Fruit fly (Drosophila melanogaster): ENCODE measurements around the gene CG31676.

Gene CG31676

dm6 chr2L:20802839-20803238 is 37.7 kb upstream of the CG31676 start (continued):
- peak; percentile 17; the same call in 1 of the 2 replicates for TF ChIP-seq Awh (GFP tag; IDR thresholded peaks at IDR 0.05)
- TF ChIP-seq dmrt99B (tag; optimal IDR thresholded peaks at IDR 0.05) = peak; percentile 17
- 0 out of 2 replicates have a peak, but pooled peaks have one; percentile 28 for TF ChIP-seq stc (GFP tag; IDR thresholded peaks at IDR 0.05)
- TF ChIP-seq CG11695 (GFP tag; IDR thresholded peaks at IDR 0.05) = peak; percentile 43; the same call in 1 of the 3 replicates
- TF ChIP-seq Atf-2 (GFP tag; optimal IDR thresholded peaks at IDR 0.05) = no peak
- peak; percentile 77 for TF ChIP-seq pros (GFP tag; optimal IDR thresholded peaks at IDR 0.05)
- TF ChIP-seq oc (tag; optimal IDR thresholded peaks at IDR 0.05) = peak; percentile 40

- TF ChIP-seq nerfin-1 (tag; optimal IDR thresholded peaks at IDR 0.05) = peak; percentile 43
- TF ChIP-seq dimm (GFP tag; IDR thresholded peaks at IDR 0.05) = no peak
- no peak for TF ChIP-seq CG12299 (tag; optimal IDR thresholded peaks at IDR 0.05)
- TF ChIP-seq HmgZ (tag; optimal IDR thresholded peaks at IDR 0.05) = no peak
- TF ChIP-seq C15 (GFP tag; IDR thresholded peaks at IDR 0.05) = no peak
- TF ChIP-seq CG3407 (GFP tag; optimal IDR thresholded peaks at IDR 0.05) = no peak
- no peak for TF ChIP-seq CG17361 (GFP tag; IDR thresholded peaks at IDR 0.05)
- 0 out of 2 replicates have a peak, but pooled peaks have one; percentile 8 for TF ChIP-seq CG32772 (GFP tag; IDR thresholded peaks at IDR 0.05)
- no peak for TF ChIP-seq CG6683 (GFP tag; optimal IDR thresholded peaks at IDR 0.05)
- no peak for TF ChIP-seq CG14860 (GFP tag; IDR thresholded peaks at IDR 0.05; ENCODE audit: partially characterized antibody)
- TF ChIP-seq eve (GFP tag; optimal IDR thresholded peaks at IDR 0.05) = no peak
- TF ChIP-seq sr (GFP tag; IDR thresholded peaks at IDR 0.05) = peak; percentile 54; the same call in 1 of the 3 replicates
- no peak for TF ChIP-seq MBD-R2 (GFP tag; IDR thresholded peaks at IDR 0.05)
- no peak for TF ChIP-seq sob (GFP tag; IDR thresholded peaks at IDR 0.05)
- TF ChIP-seq Dll (GFP tag; IDR thresholded peaks at IDR 0.05; ENCODE audit: partially characterized antibody) = no peak
- TF ChIP-seq CG7987 (GFP tag; optimal IDR thresholded peaks at IDR 0.05) = no peak
- TF ChIP-seq CG4404 (GFP tag; IDR thresholded peaks at IDR 0.05) = no peak
- TF ChIP-seq slbo (GFP tag; IDR thresholded peaks at IDR 0.05) = no peak
- TF ChIP-seq gsb (GFP tag; IDR thresholded peaks at IDR 0.05) = no peak
- TF ChIP-seq NK7.1 (GFP tag; optimal IDR thresholded peaks at IDR 0.05) = no peak
- no peak for TF ChIP-seq CG7372 (GFP tag; IDR thresholded peaks at IDR 0.05)
- TF ChIP-seq fu2 (GFP tag; optimal IDR thresholded peaks at IDR 0.05) = no peak
- TF ChIP-seq crc (GFP tag; optimal IDR thresholded peaks at IDR 0.05) = no peak
- TF ChIP-seq CG8765 (GFP tag; IDR thresholded peaks at IDR 0.05) = no peak
- TF ChIP-seq Jarid2 (GFP tag; optimal IDR thresholded peaks at IDR 0.05) = no peak
- no peak for TF ChIP-seq CG6765 (GFP tag; optimal IDR thresholded peaks at IDR 0.05)
- TF ChIP-seq unc-4 (GFP tag; IDR thresholded peaks at IDR 0.05; ENCODE audit: partially characterized antibody) = no peak
- no peak for TF ChIP-seq bsh (GFP tag; optimal IDR thresholded peaks at IDR 0.05)
- TF ChIP-seq tio (GFP tag; optimal IDR thresholded peaks at IDR 0.05) = no peak
- no peak for TF ChIP-seq bigmax (GFP tag; optimal IDR thresholded peaks at IDR 0.05)
- TF ChIP-seq CG6791 (GFP tag; IDR thresholded peaks at IDR 0.05; ENCODE audit: partially characterized antibody) = no peak
- no peak for TF ChIP-seq Sry-β (GFP tag; optimal IDR thresholded peaks at IDR 0.05)
- no peak for TF ChIP-seq esg (GFP tag; conservative IDR thresholded peaks at IDR 0.05)
- TF ChIP-seq amos (GFP tag; IDR thresholded peaks at IDR 0.05; ENCODE audit: partially characterized antibody) = 0 out of 2 replicates have a peak, but pooled peaks have one; percentile 27
- TF ChIP-seq lmd (GFP tag; IDR thresholded peaks at IDR 0.05) = no peak
- peak; percentile 78; the same call in 2 of the 3 replicates for TF ChIP-seq CG2199 (GFP tag; IDR thresholded peaks at IDR 0.05)
- no peak for TF ChIP-seq CG13296 (GFP tag; optimal IDR thresholded peaks at IDR 0.05)
- TF ChIP-seq HLHmδ (GFP tag; optimal IDR thresholded peaks at IDR 0.05) = no peak
- TF ChIP-seq cwo (GFP tag; optimal IDR thresholded peaks at IDR 0.05) = no peak
- no peak for TF ChIP-seq tup (GFP tag; optimal IDR thresholded peaks at IDR 0.05)
- TF ChIP-seq CoRest (tag; optimal IDR thresholded peaks at IDR 0.05) = no peak
- TF ChIP-seq Scr (GFP tag; IDR thresholded peaks at IDR 0.05; ENCODE audit: partially characterized antibody) = no peak
Observed at dm6 chr2L:20803733-20804164, 36.8 kb upstream of the CG31676 start.

All from whole organism, embryonic.